Worm (Caenorhabditis elegans): ENCODE results near the gene R102.4.
A peak's percentile ranks its signal among the peaks of the same experiment; 100 is the strongest.

The R102.4 gene

ce11 chrIV:10734527-10735436 is 39.7 kb upstream of the R102.4 start, which contains the start of the genes orc-5 and cyb-1 (continued):
- no peak for TF ChIP-seq ama-1 (optimal IDR thresholded peaks at IDR 0.05)
- TF ChIP-seq ztf-4 (tag; optimal IDR thresholded peaks at IDR 0.05): no peak
- no peak for TF ChIP-seq ZK546.5 (tag; optimal IDR thresholded peaks at IDR 0.05)
- no peak for TF ChIP-seq nhr-237 (tag; optimal IDR thresholded peaks at IDR 0.05)
- TF ChIP-seq mml-1 (tag; optimal IDR thresholded peaks at IDR 0.05): no peak
- no peak for TF ChIP-seq eor-1 (tag; optimal IDR thresholded peaks at IDR 0.05)
- TF ChIP-seq snpc-4 (tag; optimal IDR thresholded peaks at IDR 0.05): peak; percentile 16
- no peak for TF ChIP-seq lsy-12 (tag; optimal IDR thresholded peaks at IDR 0.05)
- TF ChIP-seq pqm-1 (tag; optimal IDR thresholded peaks at IDR 0.05): peak; percentile 2
- TF ChIP-seq egl-27 (tag; optimal IDR thresholded peaks at IDR 0.05): no peak
- TF ChIP-seq nhr-11 (tag; optimal IDR thresholded peaks at IDR 0.05): no peak
- TF ChIP-seq R02D3.7 (tag; optimal IDR thresholded peaks at IDR 0.05): peak; percentile 20
- TF ChIP-seq nhr-28 (tag; optimal IDR thresholded peaks at IDR 0.05): no peak
- no peak for TF ChIP-seq nhr-76 (tag; optimal IDR thresholded peaks at IDR 0.05)

ce11 chrIV:10727734-10728133 is 32.6 kb upstream of the R102.4 start, which contains the start of gene ZC168.2:
ZC168.2 (plus strand) TSS chrIV:10728034.
- TF ChIP-seq fkh-10 (GFP tag; optimal IDR thresholded peaks at IDR 0.05): no peak
- no peak for TF ChIP-seq ztf-4 (tag; optimal IDR thresholded peaks at IDR 0.05)
- no peak for TF ChIP-seq ceh-28 (tag; optimal IDR thresholded peaks at IDR 0.05)
- no peak for TF ChIP-seq pha-4 (tag; optimal IDR thresholded peaks at IDR 0.05)
- TF ChIP-seq nhr-237 (tag; optimal IDR thresholded peaks at IDR 0.05): no peak
- TF ChIP-seq ceh-9 (tag; optimal IDR thresholded peaks at IDR 0.05): no peak
- no peak for TF ChIP-seq tbx-2 (tag; optimal IDR thresholded peaks at IDR 0.05)
- TF ChIP-seq nfya-1 (tag; optimal IDR thresholded peaks at IDR 0.05; ENCODE audit: insufficient read depth): no peak
- TF ChIP-seq egl-27 (tag; optimal IDR thresholded peaks at IDR 0.05): no peak

ce11 chrIV:10718865-10719264 is 23.8 kb upstream of the R102.4 start:
- TF ChIP-seq sea-2 (GFP tag; optimal IDR thresholded peaks at IDR 0.05) (no peak), mdl-1 (tag; optimal IDR thresholded peaks at IDR 0.05) (no peak), unc-39 (tag; optimal IDR thresholded peaks at IDR 0.05) (no peak), ztf-11 (tag; optimal IDR thresholded peaks at IDR 0.05) (no peak), pqm-1 (tag; optimal IDR thresholded peaks at IDR 0.05) (no peak), ztf-4 (tag; optimal IDR thresholded peaks at IDR 0.05) (no peak), ZK546.5 (tag; optimal IDR thresholded peaks at IDR 0.05) (no peak), ceh-9 (tag; optimal IDR thresholded peaks at IDR 0.05) (no peak), nhr-23 (tag; optimal IDR thresholded peaks at IDR 0.05) (no peak), egl-5 (tag; optimal IDR thresholded peaks at IDR 0.05) (no peak), daf-12 (tag; optimal IDR thresholded peaks at IDR 0.05) (no peak), elt-3 (tag; optimal IDR thresholded peaks at IDR 0.05) (no peak), eor-1 (tag; optimal IDR thresholded peaks at IDR 0.05) (no peak), nhr-43 (tag; optimal IDR thresholded peaks at IDR 0.05; ENCODE audit: poor library complexity, severe bottlenecking) (no peak), aly-2 (tag; optimal IDR thresholded peaks at IDR 0.05) (no peak), nhr-76 (tag; optimal IDR thresholded peaks at IDR 0.05) (no peak), nhr-77 (tag; optimal IDR thresholded peaks at IDR 0.05) (no peak), nhr-67 (tag; optimal IDR thresholded peaks at IDR 0.05) (no peak), jun-1 (tag; optimal IDR thresholded peaks at IDR 0.05) (no peak), nhr-11 (tag; optimal IDR thresholded peaks at IDR 0.05) (no peak)

ce11 chrIV:10718075-10718474 is 23.0 kb upstream of the R102.4 start:
- TF ChIP-seq aly-2 (tag; optimal IDR thresholded peaks at IDR 0.05): no peak
- no peak for TF ChIP-seq nhr-237 (tag; optimal IDR thresholded peaks at IDR 0.05)

DNA sequence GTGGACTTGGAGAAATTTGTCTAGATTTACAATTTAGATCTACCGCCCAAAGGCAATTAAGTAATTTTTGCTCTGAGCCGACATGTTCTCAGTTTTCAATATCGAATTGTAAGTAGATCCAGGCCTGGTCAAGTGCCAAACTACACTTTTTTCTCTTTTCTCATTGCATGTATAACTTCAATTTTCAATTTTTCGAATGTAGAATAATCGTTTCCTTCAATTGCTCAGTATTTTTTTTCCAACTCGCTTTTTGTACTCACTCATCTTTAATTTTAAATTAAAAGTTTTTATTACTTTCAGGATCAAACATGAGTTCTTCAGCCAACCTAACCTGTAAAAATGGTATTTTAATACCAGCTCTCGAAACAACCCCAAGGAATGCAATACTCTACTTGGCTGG is 21.2 kb upstream of the R102.4 start, which contains the start of gene ncx-3:
Gene ncx-3 (plus strand): TSS at position 301 of the 400 bp plus-strand sequence.
- no peak for TF ChIP-seq jun-1 (tag; optimal IDR thresholded peaks at IDR 0.05)
- no peak for TF ChIP-seq zag-1 (tag; optimal IDR thresholded peaks at IDR 0.05)
- no peak for TF ChIP-seq sea-2 (GFP tag; optimal IDR thresholded peaks at IDR 0.05)
- no peak for TF ChIP-seq lin-15B (tag; optimal IDR thresholded peaks at IDR 0.05)
- TF ChIP-seq ceh-82 (tag; optimal IDR thresholded peaks at IDR 0.05): no peak
- no peak for TF ChIP-seq eor-1 (tag; optimal IDR thresholded peaks at IDR 0.05)
- TF ChIP-seq ztf-4 (tag; optimal IDR thresholded peaks at IDR 0.05): no peak
- TF ChIP-seq nhr-25 (tag; optimal IDR thresholded peaks at IDR 0.05): no peak
- TF ChIP-seq nhr-43 (tag; optimal IDR thresholded peaks at IDR 0.05; ENCODE audit: poor library complexity, severe bottlenecking): no peak

Data from whole organism, L3 larva.